Worm (Caenorhabditis elegans) whole organism, L4 larva: ENCODE measurements around the gene F16G10.13.

ENCODE experiments used
- R02D3.7 ChIP-seq: fragments of 150-350 bp; sonication (generic microtip); optimal IDR thresholded peaks from 3 replicates; lab custom pipeline; 2014; ENCODE audit warnings: missing biosample characterization, missing genetic modification characterization
- ama-1 ChIP-seq: fragments of 150-350 bp; optimal IDR thresholded peaks from 2 replicates; lab custom pipeline; 2014; ENCODE audit warnings: inconsistent platforms, mixed read lengths
- ceh-62 ChIP-seq: sonication (generic microtip); optimal IDR thresholded peaks from 2 replicates; lab custom pipeline; 2017; ENCODE audit warnings: missing biosample characterization, missing genetic modification characterization
- nhr-41 ChIP-seq: fragments of 200-800 bp; sonication (Bioruptor generic); IDR thresholded peaks from 2 replicates; pipeline ENCODE4 v1.3.6; 2022; ENCODE audit warnings: missing genetic modification reagents, missing genetic modification characterization, missing compliant biosample characterization
- pha-4 ChIP-seq, 2 experiments: fragments of 150-350 bp in 1 of 2; fragments of 200-800 bp in 1 of 2; sonication (Bioruptor generic) in 1 of 2; IDR thresholded peaks in 1 of 2; optimal IDR thresholded peaks in 1 of 2; 2 replicates each; pipeline versions ENCODE4 v1.3.6 to Lab custom; 2014 to 2022; ENCODE audit warnings: missing genetic modification characterization in 2 of 2, missing genetic modification reagents in 2 of 2, missing biosample characterization in 1 of 2, missing compliant biosample characterization in 1 of 2
- snpc-1.2 ChIP-seq: fragments of 200-800 bp; sonication (Bioruptor generic); IDR thresholded peaks from 2 replicates; pipeline ENCODE4 v1.3.6; 2022; ENCODE audit warnings: missing genetic modification reagents, missing genetic modification characterization, missing compliant biosample characterization
- spr-1 ChIP-seq: sonication (generic microtip); optimal IDR thresholded peaks from 2 replicates; lab custom pipeline; 2016; ENCODE audit warnings: mild to moderate bottlenecking, missing genetic modification characterization, missing compliant biosample characterization
- unc-130 ChIP-seq: sonication (generic microtip); optimal IDR thresholded peaks from 2 replicates; lab custom pipeline; 2016; ENCODE audit warnings: missing genetic modification reagents, missing genetic modification characterization, missing compliant biosample characterization
- unc-39 ChIP-seq: sonication (generic microtip); optimal IDR thresholded peaks from 2 replicates; lab custom pipeline; 2017; ENCODE audit warnings: missing biosample characterization, missing genetic modification characterization

DNA sequence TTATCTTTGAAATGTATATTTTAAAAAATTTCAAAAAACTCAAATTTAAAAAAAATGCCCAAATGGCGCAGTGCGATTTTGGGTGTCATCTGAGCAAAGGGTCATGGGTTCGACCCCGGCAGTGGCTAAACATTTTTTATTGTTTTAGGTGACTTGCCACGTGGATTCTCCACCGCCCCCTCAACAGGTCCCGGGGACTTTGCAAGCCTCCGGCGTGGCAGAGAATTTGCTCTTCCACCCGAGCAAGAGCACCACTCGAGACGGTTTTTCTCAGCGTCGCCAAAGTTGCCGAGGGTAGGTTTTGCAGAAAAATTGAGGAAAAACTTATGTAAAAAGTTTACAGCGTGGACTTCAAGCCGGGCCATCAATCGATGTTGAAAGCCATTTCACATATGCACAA is 49.4 kb upstream of the F16G10.13 start:
- TF ChIP-seq pha-4 (GFP tag; IDR thresholded peaks at IDR 0.05; lab: Robert Waterston, UW) (no peak), pha-4 (tag; optimal IDR thresholded peaks at IDR 0.05; lab: Kevin White, UChicago) (no peak), spr-1 (tag; lab: Kevin White, UChicago) (no peak), snpc-1.2 (no peak), unc-39 (tag; lab: Kevin White, UChicago) (no peak), R02D3.7 (tag; lab: Kevin White, UChicago) (no peak), ama-1 (lab: Kevin White, UChicago) (no peak), nhr-41 (no peak), unc-130 (GFP tag; lab: Kevin White, UChicago) (no peak), ceh-62 (tag; lab: Kevin White, UChicago) (no peak)
